Fruit fly (Drosophila melanogaster) whole organism, embryonic: ENCODE data around the gene CG15208.
A peak's percentile ranks its signal among the peaks of the same experiment; 100 is the strongest.

Experiments used
- B-H2 ChIP-seq: fragments of 200-800 bp; sonication (Bioruptor generic); optimal IDR thresholded peaks from 2 replicates; lab custom pipeline; 2018; ENCODE audit warnings: missing biosample characterization, mild to moderate bottlenecking, missing genetic modification characterization
- CG11504 ChIP-seq: fragments of 200-800 bp; sonication (Bioruptor generic); optimal IDR thresholded peaks from 3 replicates; lab custom pipeline; 2019; ENCODE audit warnings: missing biosample characterization, mild to moderate bottlenecking, missing genetic modification characterization, moderate library complexity
- CG11723 ChIP-seq: fragments of 200-800 bp; sonication (Bioruptor generic); optimal IDR thresholded peaks from 2 replicates; lab custom pipeline; 2017; ENCODE audit warnings: missing biosample characterization, mild to moderate bottlenecking, missing genetic modification characterization
- CG12942 ChIP-seq: fragments of 200-800 bp; sonication (Bioruptor generic); optimal IDR thresholded peaks from 3 replicates; lab custom pipeline; 2016; ENCODE audit warnings: missing biosample characterization, missing genetic modification characterization
- CG13775 ChIP-seq: fragments of 200-800 bp; sonication (Bioruptor generic); optimal IDR thresholded peaks from 3 replicates; lab custom pipeline; 2017; ENCODE audit warnings: missing biosample characterization, mild to moderate bottlenecking, missing genetic modification characterization
- CG14667 ChIP-seq: fragments of 200-800 bp; sonication (Bioruptor generic); IDR thresholded peaks from 2 replicates; pipeline ENCODE4 v1.3.6; 2022; ENCODE audit warnings: missing biosample characterization, missing genetic modification characterization
- CG14965 ChIP-seq: fragments of 200-800 bp; sonication (Bioruptor generic); optimal IDR thresholded peaks from 2 replicates; lab custom pipeline; 2016; ENCODE audit warnings: missing biosample characterization, missing genetic modification characterization, borderline replicate concordance
- CG17328 ChIP-seq: fragments of 200-800 bp; sonication (Bioruptor generic); IDR thresholded peaks from 2 replicates; pipeline ENCODE4 v1.3.6; 2022; ENCODE audit warnings: missing biosample characterization, missing genetic modification characterization
- CG2199 ChIP-seq: fragments of 200-800 bp; sonication (Bioruptor generic); IDR thresholded peaks from 3 replicates; pipeline ENCODE4 v1.3.6; 2022; ENCODE audit warnings: missing biosample characterization, missing genetic modification characterization
- CG32772 ChIP-seq: fragments of 200-800 bp; sonication (Bioruptor generic); IDR thresholded peaks from 2 replicates; pipeline ENCODE4 v1.3.6; 2022; ENCODE audit warnings: missing biosample characterization, missing genetic modification characterization
- CG34422 ChIP-seq: fragments of 200-800 bp; sonication (Bioruptor generic); IDR thresholded peaks from 3 replicates; pipeline ENCODE4 v1.3.6; 2022; ENCODE audit warnings: missing biosample characterization, missing genetic modification characterization
- CG42726 ChIP-seq: fragments of 200-800 bp; sonication (Bioruptor generic); IDR thresholded peaks from 2 replicates; pipeline ENCODE4 v1.3.6; 2022; ENCODE audit warnings: missing biosample characterization, missing genetic modification characterization; ENCODE audit not compliant: partially characterized antibody
- CG6254 ChIP-seq: fragments of 200-800 bp; sonication (Bioruptor generic); optimal IDR thresholded peaks from 3 replicates; lab custom pipeline; 2017; ENCODE audit warnings: mild to moderate bottlenecking, missing biosample characterization, missing genetic modification reagents, missing genetic modification characterization
- CG7357 ChIP-seq: fragments of 200-800 bp; sonication (Bioruptor generic); IDR thresholded peaks from 3 replicates; pipeline ENCODE4 v1.3.6; 2022; ENCODE audit warnings: missing biosample characterization, missing genetic modification characterization
- CG7963 ChIP-seq: fragments of 200-800 bp; sonication (Bioruptor generic); IDR thresholded peaks from 3 replicates; pipeline ENCODE4 v1.3.6; 2022; ENCODE audit warnings: missing biosample characterization, missing genetic modification characterization; ENCODE audit not compliant: partially characterized antibody
- CHES-1-like ChIP-seq: fragments of 200-800 bp; sonication (Bioruptor generic); optimal IDR thresholded peaks from 2 replicates; lab custom pipeline; 2016; ENCODE audit warnings: missing biosample characterization, missing genetic modification characterization
- Chrac-16 ChIP-seq: fragments of 200-800 bp; sonication (Bioruptor generic); optimal IDR thresholded peaks from 3 replicates; lab custom pipeline; 2016; ENCODE audit warnings: missing biosample characterization, missing genetic modification characterization
- Deaf1 ChIP-seq: fragments of 200-800 bp; optimal IDR thresholded peaks from 3 replicates; lab custom pipeline; 2019; ENCODE audit warnings: missing biosample characterization, mild to moderate bottlenecking, missing genetic modification characterization, moderate library complexity
- Dek ChIP-seq: fragments of 200-800 bp; sonication (Bioruptor generic); optimal IDR thresholded peaks from 3 replicates; lab custom pipeline; 2019; ENCODE audit warnings: missing biosample characterization, mild to moderate bottlenecking, missing genetic modification characterization, moderate library complexity
- Doc3 ChIP-seq: fragments of 200-800 bp; sonication (Bioruptor generic); IDR thresholded peaks from 3 replicates; pipeline ENCODE4 v1.3.6; 2022; ENCODE audit warnings: missing biosample characterization, missing genetic modification characterization; ENCODE audit not compliant: partially characterized antibody
- Dp ChIP-seq: fragments of 200-800 bp; sonication (Bioruptor generic); optimal IDR thresholded peaks from 2 replicates; lab custom pipeline; 2018; ENCODE audit warnings: missing biosample characterization, mild to moderate bottlenecking, missing genetic modification characterization, moderate library complexity
- Dref ChIP-seq: fragments of 200-800 bp; sonication (Bioruptor generic); IDR thresholded peaks from 2 replicates; pipeline ENCODE4 v1.3.6; 2022; ENCODE audit warnings: missing biosample characterization, missing genetic modification characterization
- E2f2 ChIP-seq: fragments of 200-800 bp; sonication (Bioruptor generic); IDR thresholded peaks from 2 replicates; pipeline ENCODE4 v1.3.6; 2022; ENCODE audit warnings: missing biosample characterization, missing genetic modification characterization
- ERR ChIP-seq: fragments of 200-800 bp; sonication (Bioruptor generic); optimal IDR thresholded peaks from 2 replicates; lab custom pipeline; 2016; ENCODE audit warnings: missing biosample characterization, missing genetic modification characterization
- Gug ChIP-seq: fragments of 200-800 bp; sonication (Bioruptor generic); IDR thresholded peaks from 4 replicates; pipeline ENCODE4 v1.3.6; 2022; ENCODE audit warnings: missing biosample characterization, missing genetic modification characterization
- H15 ChIP-seq: fragments of 200-800 bp; sonication (Bioruptor generic); IDR thresholded peaks from 3 replicates; pipeline ENCODE4 v1.3.6; 2022; ENCODE audit warnings: missing biosample characterization, missing genetic modification characterization
- Max ChIP-seq: fragments of 200-800 bp; sonication (Bioruptor generic); optimal IDR thresholded peaks from 2 replicates; lab custom pipeline; 2016; ENCODE audit warnings: missing biosample characterization, mild to moderate bottlenecking, missing genetic modification characterization
- Nf-YC ChIP-seq: fragments of 200-800 bp; optimal IDR thresholded peaks from 3 replicates; lab custom pipeline; 2019; ENCODE audit warnings: missing biosample characterization, mild to moderate bottlenecking, missing genetic modification characterization, moderate library complexity
- Ravus ChIP-seq: fragments of 200-800 bp; sonication (Bioruptor generic); IDR thresholded peaks from 2 replicates; pipeline ENCODE4 v1.3.6; 2022; ENCODE audit warnings: missing biosample characterization, missing genetic modification characterization
- Ssrp ChIP-seq: fragments of 200-800 bp; sonication (Bioruptor generic); optimal IDR thresholded peaks from 2 replicates; lab custom pipeline; 2018; ENCODE audit warnings: missing biosample characterization, mild to moderate bottlenecking, missing genetic modification characterization, moderate library complexity
- Tbp ChIP-seq: fragments of >200 bp; optimal IDR thresholded peaks from 2 replicates; lab custom pipeline; 2018; ENCODE audit warnings: missing biosample characterization, missing genetic modification characterization
- ab ChIP-seq: fragments of 200-800 bp; sonication (Bioruptor generic); optimal IDR thresholded peaks from 2 replicates; lab custom pipeline; 2016; ENCODE audit warnings: missing biosample characterization, missing genetic modification characterization
- ato ChIP-seq: fragments of 200-800 bp; sonication (Bioruptor generic); IDR thresholded peaks from 2 replicates; pipeline ENCODE4 v1.3.6; 2022; ENCODE audit warnings: missing biosample characterization, missing genetic modification characterization; ENCODE audit not compliant: partially characterized antibody
- corto ChIP-seq: fragments of 200-800 bp; sonication (Bioruptor generic); optimal IDR thresholded peaks from 2 replicates; lab custom pipeline; 2016; ENCODE audit warnings: missing biosample characterization, mild to moderate bottlenecking, missing genetic modification characterization, moderate library complexity
- dimm ChIP-seq: fragments of 200-800 bp; sonication (Bioruptor generic); IDR thresholded peaks from 2 replicates; pipeline ENCODE4 v1.3.6; 2022; ENCODE audit warnings: missing biosample characterization, missing genetic modification characterization
- ewg ChIP-seq: fragments of 200-800 bp; sonication (Bioruptor generic); optimal IDR thresholded peaks from 3 replicates; lab custom pipeline; 2017; ENCODE audit warnings: mild to moderate bottlenecking, missing biosample characterization, missing genetic modification reagents, missing genetic modification characterization
- fd3F ChIP-seq: fragments of 200-800 bp; sonication (Bioruptor generic); optimal IDR thresholded peaks from 2 replicates; lab custom pipeline; 2018; ENCODE audit warnings: missing biosample characterization, mild to moderate bottlenecking, missing genetic modification characterization, moderate library complexity
- h ChIP-seq: fragments of >200 bp; optimal IDR thresholded peaks from 2 replicates; lab custom pipeline; 2017
- inv ChIP-seq: fragments of 200-800 bp; sonication (Bioruptor generic); IDR thresholded peaks from 2 replicates; pipeline ENCODE4 v1.3.6; 2022; ENCODE audit warnings: missing biosample characterization, missing genetic modification characterization; ENCODE audit not compliant: partially characterized antibody
- jigr1 ChIP-seq: fragments of 200-800 bp; sonication (Bioruptor generic); IDR thresholded peaks from 3 replicates; pipeline ENCODE4 v1.3.6; 2022; ENCODE audit warnings: missing biosample characterization, missing genetic modification characterization
- lola ChIP-seq, 3 experiments: fragments of >200 bp in 2 of 3; fragments of 200-800 bp in 1 of 3; sonication (Bioruptor generic) in 1 of 3; optimal IDR thresholded peaks; 2 replicates each; lab custom pipeline; 2017 to 2019; ENCODE audit warnings: missing biosample characterization in 3 of 3, missing genetic modification characterization in 3 of 3, mild to moderate bottlenecking in 1 of 3, moderate library complexity in 1 of 3
- mld ChIP-seq: fragments of 200-800 bp; sonication (Bioruptor generic); IDR thresholded peaks from 3 replicates; pipeline ENCODE4 v1.3.6; 2022; ENCODE audit warnings: missing biosample characterization, missing genetic modification characterization; ENCODE audit not compliant: partially characterized antibody
- prd ChIP-seq, 3 experiments: fragments of >200 bp in 2 of 3; fragments of 200-800 bp in 1 of 3; sonication (Bioruptor generic) in 1 of 3; optimal IDR thresholded peaks in 2 of 3; IDR thresholded peaks in 1 of 3; 2 replicates in 2 of 3; 3 replicates in 1 of 3; pipeline versions ENCODE4 v1.3.6 to Lab custom; 2017 to 2022; ENCODE audit warnings: missing biosample characterization in 1 of 3, missing genetic modification characterization in 1 of 3
- ranshi ChIP-seq: fragments of 200-800 bp; sonication (Bioruptor generic); IDR thresholded peaks from 2 replicates; pipeline ENCODE4 v1.3.6; 2022; ENCODE audit warnings: missing biosample characterization, missing genetic modification characterization
- seq ChIP-seq: fragments of 200-800 bp; sonication (Bioruptor generic); IDR thresholded peaks from 2 replicates; pipeline ENCODE4 v1.3.6; 2022; ENCODE audit warnings: missing biosample characterization, missing genetic modification characterization
- slbo ChIP-seq: fragments of 200-800 bp; sonication (Bioruptor generic); IDR thresholded peaks from 2 replicates; pipeline ENCODE4 v1.3.6; 2022; ENCODE audit warnings: missing biosample characterization, missing genetic modification characterization
- tap ChIP-seq: fragments of 200-800 bp; optimal IDR thresholded peaks from 3 replicates; lab custom pipeline; 2019; ENCODE audit warnings: missing biosample characterization, mild to moderate bottlenecking, missing genetic modification characterization, moderate library complexity
- trem ChIP-seq: fragments of 200-800 bp; optimal IDR thresholded peaks from 3 replicates; lab custom pipeline; 2019; ENCODE audit warnings: missing biosample characterization, mild to moderate bottlenecking, missing genetic modification characterization, moderate library complexity
- ttk ChIP-seq: fragments of 200-800 bp; sonication (Bioruptor generic); IDR thresholded peaks from 2 replicates; pipeline ENCODE4 v2.1.2; 2022; ENCODE audit warnings: missing biosample characterization, missing genetic modification characterization

CG15208 gene

DNA sequence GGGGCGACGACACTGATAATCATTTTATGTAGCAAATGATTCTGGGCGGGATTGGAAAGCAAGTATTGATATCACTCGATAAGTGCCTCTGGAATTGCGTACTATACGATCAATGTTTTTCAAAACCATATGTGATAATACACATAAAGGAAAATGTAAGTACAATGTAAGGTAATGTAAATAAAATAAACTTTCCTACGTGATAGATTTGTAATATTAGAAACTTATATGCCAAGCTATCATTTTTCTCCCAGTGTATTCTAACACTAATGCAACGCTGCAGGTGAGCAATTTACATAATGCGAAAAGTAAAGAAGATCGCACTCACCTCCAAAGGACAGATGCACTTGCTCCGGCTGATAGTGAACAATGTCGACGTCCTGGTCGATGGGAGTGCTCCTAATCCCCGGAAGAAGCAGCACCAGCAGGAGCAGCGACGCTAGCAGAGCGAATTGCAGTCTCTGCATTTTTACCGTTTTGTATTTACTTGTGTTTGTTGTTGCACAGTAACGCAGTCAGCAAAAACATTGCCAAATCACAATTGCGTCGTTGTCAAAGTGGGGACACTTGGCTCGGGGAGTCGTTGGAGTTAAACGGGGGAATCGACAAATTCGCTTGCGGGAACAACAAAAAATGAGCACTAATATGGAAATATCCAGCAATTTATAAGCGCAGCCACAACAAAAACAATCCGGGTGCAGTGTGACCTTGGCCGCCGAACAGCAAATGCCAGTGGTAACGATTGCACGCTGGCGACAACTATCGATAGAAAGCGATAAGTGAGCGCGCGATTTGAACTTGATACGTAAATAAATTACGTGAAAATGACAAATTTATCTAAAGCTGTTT, 22.5 kb upstream of the CG15208 start, which contains the start of gene CG1637 (continued):
- TF ChIP-seq CG34422 (GFP tag; lab: Robert Waterston, UW) (no peak), Ravus (GFP tag; lab: Robert Waterston, UW) (no peak), slbo (GFP tag; lab: Robert Waterston, UW) (no peak), fd3F (GFP tag; lab: Kevin White, UChicago) (no peak), Dek (tag; lab: Kevin White, UChicago) (no peak), CG12942 (GFP tag; lab: Kevin White, UChicago) (no peak), H15 (GFP tag; lab: Robert Waterston, UW) (no peak), ERR (no peak), CG7963 (GFP tag; lab: Robert Waterston, UW) (peak; percentile 32; the same call in 1 of the 3 replicates), Ssrp (tag; lab: Kevin White, UChicago) (no peak), CG6254 (no peak), CG17328 (GFP tag; lab: Robert Waterston, UW) (no peak), corto (GFP tag; lab: Kevin White, UChicago) (no peak), h (no peak), Nf-YC (no peak), CG14667 (GFP tag; lab: Robert Waterston, UW) (no peak), tap (tag; lab: Kevin White, UChicago) (no peak), Dp (peak; percentile 92), CG42726 (GFP tag; lab: Robert Waterston, UW) (peak; percentile 51; the same call in 1 of the 2 replicates), jigr1 (GFP tag; lab: Robert Waterston, UW) (no peak), Deaf1 (tag; lab: Kevin White, UChicago) (no peak), Max (GFP tag; lab: Kevin White, UChicago) (no peak), B-H2 (GFP tag; lab: Kevin White, UChicago) (no peak), prd (optimal IDR thresholded peaks at IDR 0.05; lab: Kevin White, UChicago) (no peak), prd (GFP tag; IDR thresholded peaks at IDR 0.05; lab: Robert Waterston, UW) (no peak), CG7357 (no peak), E2f2 (GFP tag; lab: Robert Waterston, UW) (peak; percentile 93), ab (GFP tag; lab: Kevin White, UChicago) (no peak), ato (GFP tag; lab: Robert Waterston, UW) (peak; percentile 39), CG2199 (no peak), ranshi (no peak), CG11723 (GFP tag; lab: Kevin White, UChicago) (no peak), ewg (GFP tag; lab: Kevin White, UChicago) (no peak), inv (GFP tag; lab: Robert Waterston, UW) (peak; percentile 45), mld (0 out of 3 replicates have a peak, but pooled peaks have one; percentile 52), CG11504 (tag; lab: Kevin White, UChicago) (no peak), Gug (GFP tag; lab: Robert Waterston, UW) (no peak), dimm (GFP tag; lab: Robert Waterston, UW) (no peak), Chrac-16 (GFP tag; lab: Kevin White, UChicago) (no peak), CG32772 (GFP tag; lab: Robert Waterston, UW) (no peak), Tbp (GFP tag; lab: Kevin White, UChicago) (no peak), trem (tag; lab: Kevin White, UChicago) (peak; percentile 35), CG14965 (GFP tag; lab: Kevin White, UChicago) (no peak), ttk (GFP tag; lab: Robert Waterston, UW) (no peak), lola (GFP tag; optimal IDR thresholded peaks at IDR 0.05; lab: Kevin White, UChicago) (no peak), Dref (GFP tag; lab: Robert Waterston, UW) (peak; percentile 80), seq (no peak), CG13775 (GFP tag; lab: Kevin White, UChicago) (no peak), Doc3 (GFP tag; lab: Robert Waterston, UW) (peak; percentile 32; the same call in 1 of the 3 replicates), CHES-1-like (GFP tag; lab: Kevin White, UChicago) (no peak)
